Fruit fly (Drosophila melanogaster) whole organism, embryonic: ENCODE measurements around the gene CG13931.

Source experiments
- Adf1 ChIP-seq: fragments of 200-800 bp; sonication (Bioruptor generic); IDR thresholded peaks from 2 replicates; pipeline ENCODE4 v1.3.6; 2022; ENCODE audit warnings: missing biosample characterization, missing genetic modification characterization
- B-H1 ChIP-seq: fragments of 200-800 bp; sonication (Bioruptor generic); IDR thresholded peaks from 3 replicates; pipeline ENCODE4 v1.3.6; 2022; ENCODE audit warnings: missing biosample characterization, missing genetic modification characterization
- B-H2 ChIP-seq: fragments of 200-800 bp; sonication (Bioruptor generic); optimal IDR thresholded peaks from 2 replicates; lab custom pipeline; 2018; ENCODE audit warnings: missing biosample characterization, mild to moderate bottlenecking, missing genetic modification characterization
- CG10267 ChIP-seq: fragments of 200-800 bp; sonication (Bioruptor generic); optimal IDR thresholded peaks from 2 replicates; lab custom pipeline; 2018; ENCODE audit warnings: missing biosample characterization, mild to moderate bottlenecking, missing genetic modification characterization, moderate library complexity
- CG10565 ChIP-seq: fragments of 200-800 bp; sonication (Bioruptor generic); optimal IDR thresholded peaks from 3 replicates; lab custom pipeline; 2016; ENCODE audit warnings: missing biosample characterization, mild to moderate bottlenecking, missing genetic modification characterization
- CG10979 ChIP-seq: fragments of 200-800 bp; sonication (Bioruptor generic); optimal IDR thresholded peaks from 2 replicates; lab custom pipeline; 2018; ENCODE audit warnings: missing biosample characterization, mild to moderate bottlenecking, missing genetic modification characterization, moderate library complexity
- CG11398 ChIP-seq: fragments of 200-800 bp; sonication (Bioruptor generic); optimal IDR thresholded peaks from 2 replicates; lab custom pipeline; 2016; ENCODE audit warnings: missing biosample characterization, missing genetic modification characterization
- CG11695 ChIP-seq: fragments of 200-800 bp; sonication (Bioruptor generic); IDR thresholded peaks from 3 replicates; pipeline ENCODE4 v1.3.6; 2022; ENCODE audit warnings: missing biosample characterization, missing genetic modification characterization
- CG12071 ChIP-seq: fragments of 200-800 bp; sonication (Bioruptor generic); optimal IDR thresholded peaks from 3 replicates; lab custom pipeline; 2018; ENCODE audit warnings: missing biosample characterization, mild to moderate bottlenecking, missing genetic modification characterization
- CG12104 ChIP-seq: fragments of 200-800 bp; sonication (Bioruptor generic); optimal IDR thresholded peaks from 3 replicates; lab custom pipeline; 2016; ENCODE audit warnings: missing biosample characterization, missing genetic modification characterization
- CG13123 ChIP-seq: fragments of 200-800 bp; sonication (Bioruptor generic); optimal IDR thresholded peaks from 2 replicates; lab custom pipeline; 2016; ENCODE audit warnings: missing biosample characterization, missing genetic modification characterization
- CG13775 ChIP-seq: fragments of 200-800 bp; sonication (Bioruptor generic); optimal IDR thresholded peaks from 3 replicates; lab custom pipeline; 2017; ENCODE audit warnings: missing biosample characterization, mild to moderate bottlenecking, missing genetic modification characterization
- CG15696 ChIP-seq: fragments of 200-800 bp; sonication (Bioruptor generic); optimal IDR thresholded peaks from 2 replicates; lab custom pipeline; 2019; ENCODE audit warnings: missing biosample characterization, mild to moderate bottlenecking, missing genetic modification characterization, moderate library complexity
- CG17912 ChIP-seq: fragments of 200-800 bp; sonication (Bioruptor generic); optimal IDR thresholded peaks from 2 replicates; lab custom pipeline; 2018; ENCODE audit warnings: missing biosample characterization, mild to moderate bottlenecking, missing genetic modification characterization
- CG18619 ChIP-seq: fragments of 200-800 bp; sonication (Bioruptor generic); optimal IDR thresholded peaks from 3 replicates; lab custom pipeline; 2017; ENCODE audit warnings: missing biosample characterization, mild to moderate bottlenecking, missing genetic modification characterization
- CG2712 ChIP-seq: fragments of 200-800 bp; optimal IDR thresholded peaks from 3 replicates; lab custom pipeline; 2019; ENCODE audit warnings: missing biosample characterization, mild to moderate bottlenecking, missing genetic modification characterization, moderate library complexity
- CG30403 ChIP-seq: fragments of 200-800 bp; sonication (Bioruptor generic); optimal IDR thresholded peaks from 3 replicates; lab custom pipeline; 2016; ENCODE audit warnings: missing biosample characterization, missing genetic modification characterization
- CG31224 ChIP-seq: fragments of 200-800 bp; sonication (Bioruptor generic); IDR thresholded peaks from 2 replicates; pipeline ENCODE4 v1.3.6; 2022; ENCODE audit warnings: missing biosample characterization, missing genetic modification characterization
- CG32767 ChIP-seq: fragments of 200-800 bp; sonication (Bioruptor generic); IDR thresholded peaks from 2 replicates; pipeline ENCODE4 v1.3.6; 2022; ENCODE audit warnings: missing biosample characterization, missing genetic modification characterization
- CG33213 ChIP-seq: fragments of 200-800 bp; sonication (Bioruptor generic); optimal IDR thresholded peaks from 3 replicates; lab custom pipeline; 2016; ENCODE audit warnings: missing biosample characterization, missing genetic modification characterization
- CG34376 ChIP-seq: fragments of 200-800 bp; sonication (Bioruptor generic); optimal IDR thresholded peaks from 2 replicates; lab custom pipeline; 2018; ENCODE audit warnings: missing biosample characterization, mild to moderate bottlenecking, missing genetic modification characterization
- CG4707 ChIP-seq: fragments of 200-800 bp; sonication (Bioruptor generic); optimal IDR thresholded peaks from 2 replicates; lab custom pipeline; 2018; ENCODE audit warnings: missing biosample characterization, mild to moderate bottlenecking, missing genetic modification characterization, moderate library complexity
- CG6654 ChIP-seq: fragments of 200-800 bp; sonication (Bioruptor generic); optimal IDR thresholded peaks from 2 replicates; lab custom pipeline; 2017; ENCODE audit warnings: missing biosample characterization, mild to moderate bottlenecking, missing genetic modification characterization
- CG6683 ChIP-seq: fragments of 200-800 bp; sonication (Bioruptor generic); optimal IDR thresholded peaks from 2 replicates; lab custom pipeline; 2017; ENCODE audit warnings: missing biosample characterization, mild to moderate bottlenecking, missing genetic modification characterization, missing genetic modification reagents
- CG6791 ChIP-seq: fragments of 200-800 bp; sonication (Bioruptor generic); IDR thresholded peaks from 3 replicates; pipeline ENCODE4 v1.3.6; 2022; ENCODE audit warnings: missing biosample characterization, missing genetic modification characterization; ENCODE audit not compliant: partially characterized antibody
- CG7786 ChIP-seq: fragments of 200-800 bp; sonication (Bioruptor generic); optimal IDR thresholded peaks from 2 replicates; lab custom pipeline; 2016; ENCODE audit warnings: missing biosample characterization, missing genetic modification characterization
- CG8478 ChIP-seq: fragments of >200 bp; optimal IDR thresholded peaks from 2 replicates; lab custom pipeline; 2018
- Dad ChIP-seq: fragments of 200-800 bp; sonication (Bioruptor generic); optimal IDR thresholded peaks from 3 replicates; lab custom pipeline; 2016; ENCODE audit warnings: missing biosample characterization, missing genetic modification characterization
- Ets65A ChIP-seq: fragments of 200-800 bp; sonication (Bioruptor generic); peaks from one replicate; lab custom pipeline; 2016; ENCODE audit warnings: missing biosample characterization, missing genetic modification characterization
- H2.0 ChIP-seq: fragments of 200-800 bp; sonication (Bioruptor generic); IDR thresholded peaks from 2 replicates; pipeline ENCODE4 v1.3.6; 2022; ENCODE audit warnings: missing biosample characterization, missing genetic modification characterization
- HLH54F ChIP-seq: fragments of 200-800 bp; sonication (Bioruptor generic); optimal IDR thresholded peaks from 3 replicates; lab custom pipeline; 2016; ENCODE audit warnings: missing biosample characterization, missing genetic modification characterization
- Nf-YC ChIP-seq: fragments of 200-800 bp; optimal IDR thresholded peaks from 3 replicates; lab custom pipeline; 2019; ENCODE audit warnings: missing biosample characterization, mild to moderate bottlenecking, missing genetic modification characterization, moderate library complexity
- Ptx1 ChIP-seq: fragments of 200-800 bp; sonication (Bioruptor generic); IDR thresholded peaks from 2 replicates; pipeline ENCODE4 v1.3.6; 2022; ENCODE audit warnings: missing biosample characterization, missing genetic modification characterization
- Sin3A ChIP-seq: fragments of >200 bp; optimal IDR thresholded peaks from 2 replicates; lab custom pipeline; 2018
- Xrp1 ChIP-seq: fragments of 200-800 bp; sonication (Bioruptor generic); IDR thresholded peaks from 2 replicates; pipeline ENCODE4 v1.3.6; 2022; ENCODE audit warnings: missing biosample characterization, missing genetic modification characterization
- ap ChIP-seq: fragments of 200-800 bp; sonication (Bioruptor generic); IDR thresholded peaks from 2 replicates; pipeline ENCODE4 v1.3.6; 2022; ENCODE audit warnings: missing biosample characterization, missing genetic modification characterization
- br ChIP-seq: fragments of >200 bp; optimal IDR thresholded peaks from 2 replicates; lab custom pipeline; 2017
- bsh ChIP-seq, 2 experiments: fragments of 200-800 bp; sonication (Bioruptor generic); optimal IDR thresholded peaks; 2 replicates each; lab custom pipeline; 2017 to 2018; ENCODE audit warnings: mild to moderate bottlenecking in 2 of 2, missing biosample characterization in 2 of 2, missing genetic modification characterization in 2 of 2, moderate library complexity in 1 of 2
- cato ChIP-seq: fragments of 200-800 bp; sonication (Bioruptor generic); optimal IDR thresholded peaks from 2 replicates; lab custom pipeline; 2016; ENCODE audit warnings: missing biosample characterization, missing genetic modification characterization, borderline replicate concordance
- cg ChIP-seq: fragments of 200-800 bp; sonication (Bioruptor generic); optimal IDR thresholded peaks from 3 replicates; lab custom pipeline; 2019; ENCODE audit warnings: missing biosample characterization, mild to moderate bottlenecking, missing genetic modification characterization, moderate library complexity
- chinmo ChIP-seq: fragments of 200-800 bp; sonication (Bioruptor generic); IDR thresholded peaks from 4 replicates; pipeline ENCODE4 v1.3.6; 2022; ENCODE audit warnings: missing biosample characterization, missing genetic modification characterization; ENCODE audit not compliant: partially characterized antibody
- dan ChIP-seq: fragments of 200-800 bp; sonication (Bioruptor generic); IDR thresholded peaks from 2 replicates; pipeline ENCODE4 v1.3.6; 2022; ENCODE audit warnings: missing biosample characterization, missing genetic modification characterization
- exex ChIP-seq: fragments of 200-800 bp; sonication (Bioruptor generic); optimal IDR thresholded peaks from 4 replicates; lab custom pipeline; 2018; ENCODE audit warnings: missing biosample characterization, mild to moderate bottlenecking, missing genetic modification characterization, moderate library complexity
- fd3F ChIP-seq: fragments of 200-800 bp; sonication (Bioruptor generic); optimal IDR thresholded peaks from 2 replicates; lab custom pipeline; 2018; ENCODE audit warnings: missing biosample characterization, mild to moderate bottlenecking, missing genetic modification characterization, moderate library complexity
- grn ChIP-seq: fragments of 200-800 bp; sonication (Bioruptor generic); optimal IDR thresholded peaks from 3 replicates; lab custom pipeline; 2017; ENCODE audit warnings: missing biosample characterization, missing genetic modification characterization
- maf-S ChIP-seq: fragments of 200-800 bp; sonication (Bioruptor generic); optimal IDR thresholded peaks from 2 replicates; lab custom pipeline; 2016; ENCODE audit warnings: missing biosample characterization, missing genetic modification characterization
- mirr ChIP-seq: fragments of 200-800 bp; sonication (Bioruptor generic); optimal IDR thresholded peaks from 3 replicates; lab custom pipeline; 2018; ENCODE audit warnings: missing biosample characterization, mild to moderate bottlenecking, missing genetic modification characterization
- sens ChIP-seq: fragments of 200-800 bp; sonication (Bioruptor generic); peaks from one replicate; lab custom pipeline; 2016; ENCODE audit warnings: missing biosample characterization, missing genetic modification characterization
- sim ChIP-seq: fragments of 200-800 bp; sonication (Bioruptor generic); IDR thresholded peaks from 2 replicates; pipeline ENCODE4 v1.3.6; 2022; ENCODE audit warnings: missing biosample characterization, missing genetic modification characterization
- sob ChIP-seq: fragments of 200-800 bp; sonication (Bioruptor generic); IDR thresholded peaks from 2 replicates; pipeline ENCODE4 v1.3.6; 2022; ENCODE audit warnings: missing biosample characterization, missing genetic modification characterization
- tgo ChIP-seq: fragments of 200-800 bp; sonication (Bioruptor generic); IDR thresholded peaks from 3 replicates; pipeline ENCODE4 v1.3.6; 2022; ENCODE audit warnings: missing biosample characterization, missing genetic modification characterization
- twi ChIP-seq: fragments of 200-800 bp; optimal IDR thresholded peaks from 2 replicates; lab custom pipeline; 2019; ENCODE audit warnings: missing biosample characterization, mild to moderate bottlenecking, missing genetic modification characterization, moderate library complexity
- tx ChIP-seq: fragments of 200-800 bp; sonication (Bioruptor generic); optimal IDR thresholded peaks from 2 replicates; lab custom pipeline; 2016; ENCODE audit warnings: missing biosample characterization, missing genetic modification characterization

The CG13931 gene

DNA sequence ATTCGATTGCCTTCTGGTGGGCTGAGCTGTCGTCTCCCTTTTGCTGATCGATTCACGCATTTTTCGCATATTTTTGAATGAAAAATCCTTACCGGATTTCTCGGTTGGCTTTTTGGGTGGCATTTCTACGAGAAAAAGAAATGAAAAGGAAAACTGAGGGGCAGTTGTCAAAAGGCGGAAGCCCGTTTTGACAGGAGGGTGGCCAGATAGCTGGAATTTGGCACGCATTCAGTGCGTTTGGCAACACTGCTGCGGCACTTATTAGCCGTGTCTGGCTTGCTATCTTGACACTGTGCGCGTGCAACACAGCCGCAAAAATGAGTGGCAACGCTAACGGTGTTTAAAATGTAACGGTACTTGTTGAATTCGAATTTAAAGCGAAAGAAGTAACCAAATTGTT is 33.7 kb downstream of the CG13931 start, which contains the start of gene RpL23A (continued):
- TF ChIP-seq cg (GFP tag; lab: Kevin White, UChicago) (no peak), CG11695 (GFP tag; lab: Robert Waterston, UW) (peak; percentile 88), sens (peak; percentile 98), CG7786 (GFP tag; lab: Kevin White, UChicago) (peak; percentile 95), CG18619 (peak; percentile 98), CG10565 (GFP tag; lab: Kevin White, UChicago) (peak; percentile 84), CG17912 (GFP tag; lab: Kevin White, UChicago) (peak; percentile 96), bsh (GFP tag; optimal IDR thresholded peaks at IDR 0.05; lab: Kevin White, UChicago) (peak in 1 of 2 experiments; percentile 86), CG15696 (tag; lab: Kevin White, UChicago) (peak; percentile 71), CG12104 (GFP tag; lab: Kevin White, UChicago) (peak; percentile 95), CG8478 (lab: Kevin White, UChicago) (peak; percentile 54), Nf-YC (tag; lab: Kevin White, UChicago) (peak; percentile 80), fd3F (peak; percentile 87), Xrp1 (peak; percentile 78), CG10979 (tag; lab: Kevin White, UChicago) (peak; percentile 86), sim (GFP tag; lab: Robert Waterston, UW) (peak; percentile 76), exex (tag; lab: Kevin White, UChicago) (peak; percentile 72), dan (GFP tag; lab: Robert Waterston, UW) (no peak; the same call in 1 of the 2 replicates), CG2712 (peak; percentile 93), br (lab: Kevin White, UChicago) (no peak), CG12071 (GFP tag; lab: Kevin White, UChicago) (peak; percentile 92), CG32767 (GFP tag; lab: Robert Waterston, UW) (peak; percentile 66), grn (GFP tag; lab: Kevin White, UChicago) (peak; percentile 92), CG33213 (GFP tag; lab: Kevin White, UChicago) (peak; percentile 99), sob (GFP tag; lab: Robert Waterston, UW) (peak; percentile 98), CG30403 (GFP tag; lab: Kevin White, UChicago) (peak; percentile 94), CG11398 (peak; percentile 96), B-H1 (GFP tag; lab: Robert Waterston, UW) (peak; percentile 86), B-H2 (peak; percentile 97), chinmo (GFP tag; lab: Robert Waterston, UW) (no peak), CG10267 (tag; lab: Kevin White, UChicago) (peak; percentile 100), maf-S (peak; percentile 96), CG13775 (peak; percentile 98), Dad (GFP tag; lab: Kevin White, UChicago) (peak; percentile 98), H2.0 (GFP tag; lab: Robert Waterston, UW) (peak; percentile 92), CG13123 (GFP tag; lab: Kevin White, UChicago) (peak; percentile 92), tx (peak; percentile 92), tgo (GFP tag; lab: Robert Waterston, UW) (peak; percentile 90), CG4707 (GFP tag; lab: Kevin White, UChicago) (peak; percentile 86), Adf1 (GFP tag; lab: Robert Waterston, UW) (peak; percentile 78), twi (tag; lab: Kevin White, UChicago) (peak; percentile 80), cato (GFP tag; lab: Kevin White, UChicago) (peak; percentile 89), mirr (GFP tag; lab: Kevin White, UChicago) (peak; percentile 98), CG6791 (GFP tag; lab: Robert Waterston, UW) (peak; percentile 66; the same call in 2 of the 3 replicates), ap (peak; percentile 85), Ptx1 (GFP tag; lab: Robert Waterston, UW) (peak; percentile 95), CG6683 (peak; percentile 95), CG31224 (GFP tag; lab: Robert Waterston, UW) (peak; percentile 88), CG34376 (peak; percentile 97), CG6654 (GFP tag; lab: Kevin White, UChicago) (peak; percentile 83), HLH54F (GFP tag; lab: Kevin White, UChicago) (peak; percentile 96), Ets65A (GFP tag; lab: Kevin White, UChicago) (peak; percentile 100), Sin3A (peak; percentile 87)
